Fruit fly (Drosophila melanogaster): Measurements from ENCODE around the gene Brd7-9.

DNA sequence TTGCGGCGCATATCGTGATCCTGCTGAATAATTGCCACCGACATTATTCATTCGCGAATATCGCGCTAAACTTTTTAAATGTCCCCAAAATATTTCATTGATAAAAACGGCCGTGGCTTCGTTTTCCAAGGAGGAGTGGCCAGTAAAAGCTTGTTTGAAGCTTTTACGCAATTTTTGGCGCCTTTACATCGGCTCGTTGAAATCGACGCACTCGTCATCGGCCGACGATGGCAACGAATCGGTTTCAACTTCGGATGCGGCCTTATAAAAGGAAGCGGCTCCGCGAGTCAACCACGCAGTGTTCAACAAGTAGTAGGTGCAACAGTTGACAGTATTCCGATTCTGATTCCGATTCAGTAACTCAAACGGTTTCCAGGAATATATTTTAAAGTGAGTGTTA is 15.3 kb upstream of the Brd7-9 start, which contains the start of gene CG7191:
- TF ChIP-seq vri (GFP tag; optimal IDR thresholded peaks at IDR 0.05) (no peak), CG16779 (tag; optimal IDR thresholded peaks at IDR 0.05) (no peak), CG1621 (tag; optimal IDR thresholded peaks at IDR 0.05) (no peak), CG4318 (GFP tag; optimal IDR thresholded peaks at IDR 0.05) (no peak), OdsH (GFP tag; optimal IDR thresholded peaks at IDR 0.05) (no peak), spab (GFP tag; optimal IDR thresholded peaks at IDR 0.05) (no peak), Eip78C (GFP tag) (no peak), Hr39 (GFP tag; optimal IDR thresholded peaks at IDR 0.05) (no peak)

All from whole organism, prepupa.